Fruit fly (Drosophila melanogaster) whole organism, embryonic: ENCODE measurements around the gene CG42577.

Source experiments
- ATbp ChIP-seq: fragments of 200-800 bp; sonication (Bioruptor generic); optimal IDR thresholded peaks from 2 replicates; lab custom pipeline; 2017; ENCODE audit warnings: missing biosample characterization, mild to moderate bottlenecking, missing genetic modification characterization, missing genetic modification reagents
- BEAF-32 ChIP-seq: fragments of 200-800 bp; sonication (Bioruptor generic); optimal IDR thresholded peaks from 3 replicates; lab custom pipeline; 2017; ENCODE audit warnings: missing biosample characterization, missing genetic modification characterization, mild to moderate bottlenecking, moderate library complexity, missing genetic modification reagents
- CG10147 ChIP-seq: fragments of 200-800 bp; sonication (Bioruptor generic); optimal IDR thresholded peaks from 2 replicates; lab custom pipeline; 2019; ENCODE audit warnings: missing biosample characterization, mild to moderate bottlenecking, missing genetic modification characterization, moderate library complexity
- CG12744 ChIP-seq: fragments of 200-800 bp; sonication (Bioruptor generic); optimal IDR thresholded peaks from 2 replicates; lab custom pipeline; 2016; ENCODE audit warnings: missing biosample characterization, missing genetic modification characterization
- CG13123 ChIP-seq: fragments of 200-800 bp; sonication (Bioruptor generic); optimal IDR thresholded peaks from 2 replicates; lab custom pipeline; 2016; ENCODE audit warnings: missing biosample characterization, missing genetic modification characterization
- CG13424 ChIP-seq: fragments of 200-800 bp; sonication (Bioruptor generic); optimal IDR thresholded peaks from 2 replicates; lab custom pipeline; 2019; ENCODE audit warnings: missing biosample characterization, mild to moderate bottlenecking, missing genetic modification characterization, moderate library complexity
- CG15696 ChIP-seq: fragments of 200-800 bp; sonication (Bioruptor generic); optimal IDR thresholded peaks from 2 replicates; lab custom pipeline; 2019; ENCODE audit warnings: missing biosample characterization, mild to moderate bottlenecking, missing genetic modification characterization, moderate library complexity
- CG16863 ChIP-seq: fragments of 200-800 bp; sonication (Bioruptor generic); optimal IDR thresholded peaks from 3 replicates; lab custom pipeline; 2016; ENCODE audit warnings: missing biosample characterization, missing genetic modification characterization
- CG17612 ChIP-seq: fragments of 200-800 bp; sonication (Bioruptor generic); IDR thresholded peaks from 2 replicates; pipeline ENCODE4 v1.3.6; 2022; ENCODE audit warnings: missing biosample characterization, missing genetic modification characterization
- CG2202 ChIP-seq: fragments of 200-800 bp; sonication (Bioruptor generic); optimal IDR thresholded peaks from 2 replicates; lab custom pipeline; 2018; ENCODE audit warnings: missing biosample characterization, mild to moderate bottlenecking, missing genetic modification characterization
- CG3995 ChIP-seq: fragments of 200-800 bp; sonication (Bioruptor generic); optimal IDR thresholded peaks from 3 replicates; lab custom pipeline; 2016; ENCODE audit warnings: missing biosample characterization, missing genetic modification characterization
- CG4404 ChIP-seq: fragments of 200-800 bp; sonication (Bioruptor generic); IDR thresholded peaks from 2 replicates; pipeline ENCODE4 v1.3.6; 2022; ENCODE audit warnings: missing biosample characterization, missing genetic modification characterization
- CG4617 ChIP-seq: fragments of 200-800 bp; sonication (Bioruptor generic); optimal IDR thresholded peaks from 3 replicates; lab custom pipeline; 2016; ENCODE audit warnings: missing biosample characterization, missing genetic modification characterization, borderline replicate concordance
- CG4854 ChIP-seq: fragments of 200-800 bp; sonication (Bioruptor generic); optimal IDR thresholded peaks from 2 replicates; lab custom pipeline; 2016; ENCODE audit warnings: missing biosample characterization, missing genetic modification characterization, inconsistent platforms
- CG5953 ChIP-seq: fragments of 200-800 bp; sonication (Bioruptor generic); IDR thresholded peaks from 2 replicates; pipeline ENCODE4 v1.3.6; 2022; ENCODE audit warnings: missing biosample characterization, missing genetic modification characterization
- CG6272 ChIP-seq: fragments of 200-800 bp; sonication (Bioruptor generic); IDR thresholded peaks from 2 replicates; pipeline ENCODE4 v1.3.6; 2022; ENCODE audit warnings: missing biosample characterization, missing genetic modification characterization
- CG6689 ChIP-seq: fragments of 200-800 bp; sonication (Bioruptor generic); IDR thresholded peaks from 2 replicates; pipeline ENCODE4 v1.3.6; 2022; ENCODE audit warnings: missing biosample characterization, missing genetic modification characterization
- CG8359 ChIP-seq: fragments of 200-800 bp; sonication (Bioruptor generic); optimal IDR thresholded peaks from 2 replicates; lab custom pipeline; 2017; ENCODE audit warnings: missing biosample characterization, mild to moderate bottlenecking, missing genetic modification characterization, borderline replicate concordance
- CG9817 ChIP-seq: fragments of 200-800 bp; sonication (Bioruptor generic); optimal IDR thresholded peaks from 2 replicates; lab custom pipeline; 2018; ENCODE audit warnings: missing biosample characterization, mild to moderate bottlenecking, missing genetic modification characterization, moderate library complexity
- Doc3 ChIP-seq: fragments of 200-800 bp; sonication (Bioruptor generic); IDR thresholded peaks from 3 replicates; pipeline ENCODE4 v1.3.6; 2022; ENCODE audit warnings: missing biosample characterization, missing genetic modification characterization; ENCODE audit not compliant: partially characterized antibody
- Dref ChIP-seq: fragments of 200-800 bp; sonication (Bioruptor generic); IDR thresholded peaks from 2 replicates; pipeline ENCODE4 v1.3.6; 2022; ENCODE audit warnings: missing biosample characterization, missing genetic modification characterization
- E2f2 ChIP-seq: fragments of 200-800 bp; sonication (Bioruptor generic); IDR thresholded peaks from 2 replicates; pipeline ENCODE4 v1.3.6; 2022; ENCODE audit warnings: missing biosample characterization, missing genetic modification characterization
- HmgD ChIP-seq: fragments of 200-800 bp; sonication (Bioruptor generic); optimal IDR thresholded peaks from 3 replicates; lab custom pipeline; 2016; ENCODE audit warnings: missing biosample characterization, missing genetic modification characterization
- Hr39 ChIP-seq: fragments of >200 bp; optimal IDR thresholded peaks from 2 replicates; lab custom pipeline; 2017
- Neu2 ChIP-seq: fragments of 200-800 bp; sonication (Bioruptor generic); optimal IDR thresholded peaks from 3 replicates; lab custom pipeline; 2016; ENCODE audit warnings: missing biosample characterization, missing genetic modification characterization, borderline replicate concordance
- Vsx1 ChIP-seq: fragments of 200-800 bp; sonication (Bioruptor generic); optimal IDR thresholded peaks from 2 replicates; lab custom pipeline; 2017; ENCODE audit warnings: missing biosample characterization, mild to moderate bottlenecking, missing genetic modification characterization, missing genetic modification reagents
- az2 ChIP-seq: fragments of 200-800 bp; sonication (Bioruptor generic); optimal IDR thresholded peaks from 3 replicates; lab custom pipeline; 2016; ENCODE audit warnings: missing biosample characterization, missing genetic modification characterization
- bcd ChIP-seq: fragments of 200-800 bp; sonication (Bioruptor generic); optimal IDR thresholded peaks from 2 replicates; lab custom pipeline; 2017; ENCODE audit warnings: missing biosample characterization, mild to moderate bottlenecking, missing genetic modification characterization
- bowl ChIP-seq: fragments of 200-800 bp; sonication (Bioruptor generic); IDR thresholded peaks from 2 replicates; pipeline ENCODE4 v1.3.6; 2022; ENCODE audit warnings: missing biosample characterization, missing genetic modification characterization
- chif ChIP-seq, 2 experiments: fragments of 200-800 bp; sonication (Bioruptor generic); optimal IDR thresholded peaks; 3 replicates each; lab custom pipeline; 2016; ENCODE audit warnings: missing biosample characterization in 2 of 2, missing genetic modification characterization in 2 of 2
- dan ChIP-seq: fragments of 200-800 bp; sonication (Bioruptor generic); IDR thresholded peaks from 2 replicates; pipeline ENCODE4 v1.3.6; 2022; ENCODE audit warnings: missing biosample characterization, missing genetic modification characterization
- dati ChIP-seq: fragments of 200-800 bp; sonication (Bioruptor generic); IDR thresholded peaks from 2 replicates; pipeline ENCODE4 v1.3.6; 2022; ENCODE audit warnings: missing biosample characterization, missing genetic modification characterization
- dmrt11E ChIP-seq: fragments of 200-800 bp; sonication (Bioruptor generic); optimal IDR thresholded peaks from 3 replicates; lab custom pipeline; 2018; ENCODE audit warnings: missing biosample characterization, mild to moderate bottlenecking, missing genetic modification characterization, moderate library complexity
- gem ChIP-seq: fragments of 200-800 bp; sonication (Bioruptor generic); optimal IDR thresholded peaks from 2 replicates; lab custom pipeline; 2019; ENCODE audit warnings: missing biosample characterization, mild to moderate bottlenecking, missing genetic modification characterization, moderate library complexity
- gro ChIP-seq: fragments of 200-800 bp; sonication (Bioruptor generic); optimal IDR thresholded peaks from 2 replicates; lab custom pipeline; 2016; ENCODE audit warnings: missing biosample characterization, missing genetic modification characterization
- gsb ChIP-seq: fragments of 200-800 bp; sonication (Bioruptor generic); IDR thresholded peaks from 2 replicates; pipeline ENCODE4 v1.3.6; 2022; ENCODE audit warnings: missing biosample characterization, missing genetic modification characterization
- hbn ChIP-seq: fragments of 200-800 bp; sonication (Bioruptor generic); IDR thresholded peaks from 2 replicates; pipeline ENCODE4 v1.3.6; 2022; ENCODE audit warnings: missing biosample characterization, missing genetic modification characterization; ENCODE audit not compliant: partially characterized antibody
- jigr1 ChIP-seq: fragments of 200-800 bp; sonication (Bioruptor generic); IDR thresholded peaks from 3 replicates; pipeline ENCODE4 v1.3.6; 2022; ENCODE audit warnings: missing biosample characterization, missing genetic modification characterization
- klu ChIP-seq: fragments of 200-800 bp; sonication (Bioruptor generic); IDR thresholded peaks from 2 replicates; pipeline ENCODE4 v1.3.6; 2022; ENCODE audit warnings: missing biosample characterization, missing genetic modification characterization
- knrl ChIP-seq: fragments of 200-800 bp; sonication (Bioruptor generic); IDR thresholded peaks from 3 replicates; pipeline ENCODE4 v1.3.6; 2022; ENCODE audit warnings: missing biosample characterization, missing genetic modification characterization; ENCODE audit not compliant: partially characterized antibody
- lilli ChIP-seq: fragments of 200-800 bp; sonication (Bioruptor generic); optimal IDR thresholded peaks from 3 replicates; lab custom pipeline; 2016; ENCODE audit warnings: missing biosample characterization, missing genetic modification characterization
- lmd ChIP-seq: fragments of 200-800 bp; sonication (Bioruptor generic); IDR thresholded peaks from 2 replicates; pipeline ENCODE4 v1.3.6; 2022; ENCODE audit warnings: missing biosample characterization, missing genetic modification characterization
- nmo ChIP-seq: fragments of 200-800 bp; sonication (Bioruptor generic); optimal IDR thresholded peaks from 2 replicates; lab custom pipeline; 2018; ENCODE audit warnings: missing biosample characterization, mild to moderate bottlenecking, missing genetic modification characterization, moderate library complexity
- phol ChIP-seq: fragments of 200-800 bp; sonication (Bioruptor generic); optimal IDR thresholded peaks from 3 replicates; lab custom pipeline; 2018; ENCODE audit warnings: missing biosample characterization, mild to moderate bottlenecking, missing genetic modification characterization, moderate library complexity
- pum ChIP-seq: fragments of 200-800 bp; sonication (Bioruptor generic); optimal IDR thresholded peaks from 2 replicates; lab custom pipeline; 2016; ENCODE audit warnings: missing biosample characterization, missing genetic modification characterization
- sd ChIP-seq: fragments of 200-800 bp; sonication (Bioruptor generic); optimal IDR thresholded peaks from 3 replicates; lab custom pipeline; 2018; ENCODE audit warnings: missing biosample characterization, mild to moderate bottlenecking, missing genetic modification characterization, moderate library complexity
- sens ChIP-seq: fragments of 200-800 bp; sonication (Bioruptor generic); peaks from one replicate; lab custom pipeline; 2016; ENCODE audit warnings: missing biosample characterization, missing genetic modification characterization
- sr ChIP-seq: fragments of 200-800 bp; sonication (Bioruptor generic); IDR thresholded peaks from 3 replicates; pipeline ENCODE4 v1.3.6; 2022; ENCODE audit warnings: missing biosample characterization, missing genetic modification characterization
- toy ChIP-seq: fragments of 200-800 bp; sonication (Bioruptor generic); IDR thresholded peaks from 2 replicates; pipeline ENCODE4 v1.3.6; 2022; ENCODE audit warnings: missing biosample characterization, missing genetic modification characterization
- wdn ChIP-seq: fragments of 200-800 bp; sonication (Bioruptor generic); IDR thresholded peaks from 2 replicates; pipeline ENCODE4 v1.3.6; 2022; ENCODE audit warnings: missing biosample characterization, missing genetic modification characterization

CG42577 gene

DNA sequence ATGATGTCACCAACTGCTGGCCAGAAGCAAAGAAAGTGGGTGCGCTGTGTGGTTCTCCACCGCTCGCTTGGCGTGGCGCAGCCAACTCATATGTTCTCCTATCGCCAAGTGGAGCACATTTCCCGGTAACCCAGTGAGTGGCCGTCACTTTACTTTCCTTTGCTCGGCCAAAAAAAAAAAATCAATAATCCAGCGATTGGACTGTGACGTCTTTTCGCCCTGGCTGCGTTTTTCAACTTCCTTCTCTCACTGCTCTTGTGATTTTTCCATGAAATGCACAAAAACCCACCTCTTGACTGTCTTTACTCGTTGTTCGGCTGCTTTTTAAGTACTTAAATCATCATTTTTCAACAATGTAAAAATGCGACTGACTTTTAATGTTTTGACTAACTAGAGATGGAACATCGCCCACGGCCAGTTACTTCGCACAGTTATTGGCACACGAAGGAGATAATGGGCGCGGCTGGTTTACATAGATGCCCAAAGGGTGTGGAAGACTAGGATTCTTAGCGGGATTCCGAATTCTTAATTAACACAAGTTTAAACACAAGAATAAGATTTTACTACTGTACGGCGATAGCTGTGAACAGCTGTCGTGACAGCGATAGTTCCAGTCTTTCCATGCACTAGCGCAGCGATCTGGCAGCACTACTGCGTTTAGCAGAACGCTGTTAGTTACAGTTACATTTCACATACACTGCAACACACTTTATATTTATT, 23.1 kb upstream of the CG42577 start, which contains the start of gene sw (continued):
- peak; percentile 60; the same call in 1 of the 2 replicates for TF ChIP-seq CG6689 (GFP tag; lab: Robert Waterston, UW)
- no peak for TF ChIP-seq sd (tag; lab: Kevin White, UChicago)
- peak; percentile 97 for TF ChIP-seq knrl (GFP tag; lab: Robert Waterston, UW)
- peak; percentile 62 for TF ChIP-seq pum (GFP tag; lab: Kevin White, UChicago)
- peak; percentile 81 for TF ChIP-seq CG4404
- TF ChIP-seq Vsx1 (GFP tag; lab: Kevin White, UChicago): no peak
- no peak for TF ChIP-seq sr (GFP tag; lab: Robert Waterston, UW)
- TF ChIP-seq gro (GFP tag; lab: Kevin White, UChicago): peak; percentile 23
- peak; percentile 91 for TF ChIP-seq hbn (GFP tag; lab: Robert Waterston, UW)
- TF ChIP-seq CG13424: peak; percentile 80
- no peak for TF ChIP-seq CG5953 (GFP tag; lab: Robert Waterston, UW)
- peak; percentile 94 for TF ChIP-seq BEAF-32
- TF ChIP-seq az2 (GFP tag; lab: Kevin White, UChicago): peak; percentile 27
- peak; percentile 23 to 38 for TF ChIP-seq chif (GFP tag; optimal IDR thresholded peaks at IDR 0.05; lab: Kevin White, UChicago)
- TF ChIP-seq Doc3: peak; percentile 90
- peak; percentile 46 for TF ChIP-seq bcd (GFP tag; lab: Kevin White, UChicago)
- peak; percentile 41; the same call in 1 of the 3 replicates for TF ChIP-seq jigr1 (GFP tag; lab: Robert Waterston, UW)
- TF ChIP-seq CG10147 (GFP tag; lab: Kevin White, UChicago): peak; percentile 46
- TF ChIP-seq dmrt11E (tag; lab: Kevin White, UChicago): peak; percentile 60
- no peak for TF ChIP-seq Hr39 (lab: Kevin White, UChicago)
- TF ChIP-seq CG12744: no peak
- TF ChIP-seq sens (GFP tag; lab: Kevin White, UChicago): peak; percentile 91
- TF ChIP-seq CG16863 (GFP tag; lab: Kevin White, UChicago): peak; percentile 37
- no peak for TF ChIP-seq CG8359 (GFP tag; lab: Kevin White, UChicago)
- peak; percentile 80 for TF ChIP-seq CG15696 (tag; lab: Kevin White, UChicago)
- TF ChIP-seq phol (tag; lab: Kevin White, UChicago): peak; percentile 73
- peak; percentile 80 for TF ChIP-seq nmo (GFP tag; lab: Kevin White, UChicago)
- TF ChIP-seq Neu2 (GFP tag; lab: Kevin White, UChicago): peak; percentile 58
- no peak for TF ChIP-seq toy
- no peak for TF ChIP-seq CG13123 (GFP tag; lab: Kevin White, UChicago)
- TF ChIP-seq dan: no peak
- TF ChIP-seq Dref (GFP tag; lab: Robert Waterston, UW): peak; percentile 54
- TF ChIP-seq lmd (GFP tag; lab: Robert Waterston, UW): peak; percentile 74
- TF ChIP-seq bowl: no peak
- no peak for TF ChIP-seq HmgD (GFP tag; lab: Kevin White, UChicago)
- TF ChIP-seq klu: peak; percentile 71
- TF ChIP-seq E2f2 (GFP tag; lab: Robert Waterston, UW): peak; percentile 58
- TF ChIP-seq wdn (GFP tag; lab: Robert Waterston, UW): peak; percentile 61; the same call in 1 of the 2 replicates
- peak; percentile 85 for TF ChIP-seq CG4617
- peak; percentile 81 for TF ChIP-seq CG6272 (GFP tag; lab: Robert Waterston, UW)
- TF ChIP-seq CG9817: peak; percentile 78
- no peak for TF ChIP-seq CG4854 (GFP tag; lab: Kevin White, UChicago)
- peak; percentile 67 for TF ChIP-seq gem (tag; lab: Kevin White, UChicago)
- TF ChIP-seq CG17612 (GFP tag; lab: Robert Waterston, UW): no peak
- peak; percentile 97 for TF ChIP-seq CG3995 (GFP tag; lab: Kevin White, UChicago)
- no peak for TF ChIP-seq ATbp
- TF ChIP-seq lilli (GFP tag; lab: Kevin White, UChicago): peak; percentile 63
- TF ChIP-seq dati: no peak
- TF ChIP-seq CG2202 (tag; lab: Kevin White, UChicago): peak; percentile 6
- peak; percentile 56; the same call in 1 of the 2 replicates for TF ChIP-seq gsb (GFP tag; lab: Robert Waterston, UW)
